Worm (Caenorhabditis elegans) whole organism, L4/young adult: Measurements from ENCODE around the gene dod-21.

ENCODE experiments used
- dao-5 ChIP-seq: sonication (generic microtip); optimal IDR thresholded peaks from 2 replicates; lab custom pipeline; 2016; ENCODE audit warnings: missing genotype, missing genetic modification characterization, moderate library complexity, missing compliant biosample characterization
- him-1 ChIP-seq: sonication (generic microtip); optimal IDR thresholded peaks from 2 replicates; lab custom pipeline; 2016; ENCODE audit warnings: missing genotype, missing genetic modification reagents, missing genetic modification characterization, missing compliant biosample characterization

ce11 chrIV:12911990-12912389 lies 24.5 kb upstream of the dod-21 start, which contains the start of gene K08D8.5:
- TF ChIP-seq dao-5 (tag; lab: Kevin White, UChicago) = no peak
- TF ChIP-seq him-1 (tag; lab: Kevin White, UChicago) = no peak
